Worm (Caenorhabditis elegans): ENCODE measurements around the gene T28D6.7.

The T28D6.7 gene

DNA sequence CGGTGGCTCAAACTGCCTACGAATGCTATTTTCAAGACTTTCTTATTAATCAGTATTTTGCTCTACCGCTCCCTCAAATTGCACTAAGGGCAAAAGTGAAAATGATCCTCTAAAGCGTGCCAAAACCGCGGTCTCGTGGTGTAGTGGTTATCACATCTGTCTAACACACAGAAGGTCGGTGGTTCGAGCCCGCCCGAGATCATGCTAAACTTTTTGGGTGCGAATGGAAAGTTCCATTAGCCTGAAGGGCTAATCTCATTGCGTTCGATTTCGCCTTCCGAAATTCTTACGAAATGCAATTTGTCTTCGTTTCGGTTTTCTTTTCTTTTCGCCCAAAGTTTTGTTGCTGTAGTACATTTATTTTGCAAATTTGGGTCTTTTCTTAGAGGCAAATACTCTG lies 7.2 kb upstream of the T28D6.7 start (continued):
- no peak; the same call in none of the 2 replicates for TF ChIP-seq ctbp-1 (GFP tag; IDR thresholded peaks at IDR 0.05)
- peak; percentile 52 for TF ChIP-seq mes-2 (tag; optimal IDR thresholded peaks at IDR 0.05; ENCODE audit: poor library complexity, severe bottlenecking)
- TF ChIP-seq F10B5.3 (tag; optimal IDR thresholded peaks at IDR 0.05): no peak
- TF ChIP-seq mxl-2 (GFP tag; conservative IDR thresholded peaks at IDR 0.05): no peak
- TF ChIP-seq Y75B8A.6 (GFP tag; IDR thresholded peaks at IDR 0.05): peak; percentile 59; the same call in 1 of the 2 replicates
- no peak for TF ChIP-seq ceh-62 (tag; optimal IDR thresholded peaks at IDR 0.05)
- TF ChIP-seq gei-8 (GFP tag; optimal IDR thresholded peaks at IDR 0.05): no peak
- no peak for TF ChIP-seq nhr-102 (tag; optimal IDR thresholded peaks at IDR 0.05)
- TF ChIP-seq D1046.2 (GFP tag; IDR thresholded peaks at IDR 0.05): peak; percentile 36; the same call in 1 of the 2 replicates
- TF ChIP-seq arid-1 (GFP tag; conservative IDR thresholded peaks at IDR 0.05): 0 out of 2 replicates have a peak, but pooled peaks have one; percentile 28
- TF ChIP-seq ceh-20 (GFP tag; IDR thresholded peaks at IDR 0.05): no peak
- TF ChIP-seq daf-19 (GFP tag; conservative IDR thresholded peaks at IDR 0.05): 0 out of 2 replicates have a peak, but pooled peaks have one; percentile 65
- no peak for TF ChIP-seq lin-39 (tag; optimal IDR thresholded peaks at IDR 0.05)
- TF ChIP-seq vab-7 (GFP tag; IDR thresholded peaks at IDR 0.05): peak; percentile 69
- peak; percentile 37; the same call in 1 of the 2 replicates for TF ChIP-seq dmd-6 (GFP tag; IDR thresholded peaks at IDR 0.05)
- TF ChIP-seq lin-13 (GFP tag; optimal IDR thresholded peaks at IDR 0.05): no peak
- peak; percentile 65 for TF ChIP-seq ceh-44 (GFP tag; IDR thresholded peaks at IDR 0.05)
- TF ChIP-seq attf-4 (tag; optimal IDR thresholded peaks at IDR 0.05): no peak
- no peak for TF ChIP-seq nhr-10 (tag; optimal IDR thresholded peaks at IDR 0.05)
- TF ChIP-seq lir-3 (tag; optimal IDR thresholded peaks at IDR 0.05): no peak
- 0 out of 2 replicates have a peak, but pooled peaks have one; percentile 48 for TF ChIP-seq mdt-29 (GFP tag; IDR thresholded peaks at IDR 0.05)
- no peak for TF ChIP-seq zfp-2 (tag; optimal IDR thresholded peaks at IDR 0.05)
- no peak for TF ChIP-seq T20F7.1 (GFP tag; optimal IDR thresholded peaks at IDR 0.05)
- peak; percentile 41 for TF ChIP-seq mxl-3 (GFP tag; optimal IDR thresholded peaks at IDR 0.05)
- no peak for TF ChIP-seq cey-2 (tag; optimal IDR thresholded peaks at IDR 0.05; ENCODE audit: borderline replicate concordance, insufficient read depth)
- TF ChIP-seq duxl-1 (tag; optimal IDR thresholded peaks at IDR 0.05; ENCODE audit: poor library complexity): no peak
- TF ChIP-seq lin-15B (tag; optimal IDR thresholded peaks at IDR 0.05): no peak
- TF ChIP-seq rbr-2 (tag; optimal IDR thresholded peaks at IDR 0.05): no peak
- no peak for TF ChIP-seq skn-1 (tag; optimal IDR thresholded peaks at IDR 0.05)
- peak; percentile 33 for TF ChIP-seq hlh-30 (tag; optimal IDR thresholded peaks at IDR 0.05; ENCODE audit: insufficient read depth)
- no peak for TF ChIP-seq ceh-82 (tag; optimal IDR thresholded peaks at IDR 0.05)
- peak; percentile 69 for TF ChIP-seq lim-7 (GFP tag; IDR thresholded peaks at IDR 0.05)
- TF ChIP-seq lin-29 (GFP tag; IDR thresholded peaks at IDR 0.05): no peak
- no peak for TF ChIP-seq zip-2 (tag; optimal IDR thresholded peaks at IDR 0.05)
- peak; percentile 35 for TF ChIP-seq ces-1 (GFP tag; optimal IDR thresholded peaks at IDR 0.05)
- 0 out of 2 replicates have a peak, but pooled peaks have one; percentile 30 for TF ChIP-seq F44E2.7 (GFP tag; IDR thresholded peaks at IDR 0.05)
- TF ChIP-seq tra-1 (GFP tag; IDR thresholded peaks at IDR 0.05): peak; percentile 56; the same call in 1 of the 2 replicates
- TF ChIP-seq hmg-1.1 (GFP tag; IDR thresholded peaks at IDR 0.05): 0 out of 2 replicates have a peak, but pooled peaks have one; percentile 37
- TF ChIP-seq ztf-11 (tag; optimal IDR thresholded peaks at IDR 0.05): no peak
- peak; percentile 44; the same call in 1 of the 2 replicates for TF ChIP-seq nhr-42 (GFP tag; IDR thresholded peaks at IDR 0.05)
- no peak for TF ChIP-seq jun-1 (tag; optimal IDR thresholded peaks at IDR 0.05)
- no peak for TF ChIP-seq tag-97 (GFP tag; IDR thresholded peaks at IDR 0.05)
